Fruit fly (Drosophila melanogaster) whole organism, embryonic: Measurements from ENCODE around the gene CG13252.
A peak's percentile ranks its signal among the peaks of the same experiment; 100 is the strongest.

Experiments used
- Aef1 ChIP-seq: fragments of 200-800 bp; sonication (Bioruptor generic); IDR thresholded peaks from 3 replicates; pipeline ENCODE4 v1.3.6; 2022; ENCODE audit warnings: missing biosample characterization, missing genetic modification characterization
- Asciz ChIP-seq: fragments of 200-800 bp; sonication (Bioruptor generic); optimal IDR thresholded peaks from 2 replicates; lab custom pipeline; 2017; ENCODE audit warnings: missing biosample characterization, mild to moderate bottlenecking, missing genetic modification characterization, missing genetic modification reagents
- CG10321 ChIP-seq: fragments of 200-800 bp; sonication (Bioruptor generic); IDR thresholded peaks from 2 replicates; pipeline ENCODE4 v1.3.6; 2022; ENCODE audit warnings: missing biosample characterization, missing genetic modification characterization
- CG10959 ChIP-seq: fragments of 200-800 bp; sonication (Bioruptor generic); IDR thresholded peaks from 2 replicates; pipeline ENCODE4 v1.3.6; 2022; ENCODE audit warnings: missing biosample characterization, missing genetic modification characterization
- CG11247 ChIP-seq: fragments of 200-800 bp; sonication (Bioruptor generic); IDR thresholded peaks from 2 replicates; pipeline ENCODE4 v1.3.6; 2022; ENCODE audit warnings: missing biosample characterization, missing genetic modification characterization
- CG11456 ChIP-seq: fragments of 200-800 bp; sonication (Bioruptor generic); IDR thresholded peaks from 3 replicates; pipeline ENCODE4 v1.3.6; 2022; ENCODE audit warnings: missing biosample characterization, missing genetic modification characterization
- CG11695 ChIP-seq: fragments of 200-800 bp; sonication (Bioruptor generic); IDR thresholded peaks from 3 replicates; pipeline ENCODE4 v1.3.6; 2022; ENCODE audit warnings: missing biosample characterization, missing genetic modification characterization
- CG14441 ChIP-seq: fragments of 200-800 bp; sonication (Bioruptor generic); IDR thresholded peaks from 2 replicates; pipeline ENCODE4 v1.3.6; 2022; ENCODE audit warnings: missing biosample characterization, missing genetic modification characterization
- CG1602 ChIP-seq: fragments of 200-800 bp; sonication (Bioruptor generic); optimal IDR thresholded peaks from 3 replicates; lab custom pipeline; 2016; ENCODE audit warnings: missing biosample characterization, missing genetic modification characterization
- CG17359 ChIP-seq: fragments of 200-800 bp; sonication (Bioruptor generic); optimal IDR thresholded peaks from 3 replicates; lab custom pipeline; 2018; ENCODE audit warnings: missing biosample characterization, mild to moderate bottlenecking, missing genetic modification characterization, moderate library complexity
- CG17829 ChIP-seq: fragments of 200-800 bp; optimal IDR thresholded peaks from 2 replicates; lab custom pipeline; 2019; ENCODE audit warnings: missing biosample characterization, mild to moderate bottlenecking, missing genetic modification characterization, moderate library complexity
- CG30403 ChIP-seq: fragments of 200-800 bp; sonication (Bioruptor generic); optimal IDR thresholded peaks from 3 replicates; lab custom pipeline; 2016; ENCODE audit warnings: missing biosample characterization, missing genetic modification characterization
- CG3065 ChIP-seq: fragments of 200-800 bp; sonication (Bioruptor generic); optimal IDR thresholded peaks from 2 replicates; lab custom pipeline; 2016; ENCODE audit warnings: missing biosample characterization, missing genetic modification characterization
- CG32767 ChIP-seq: fragments of 200-800 bp; sonication (Bioruptor generic); IDR thresholded peaks from 2 replicates; pipeline ENCODE4 v1.3.6; 2022; ENCODE audit warnings: missing biosample characterization, missing genetic modification characterization
- CG3407 ChIP-seq: fragments of 200-800 bp; sonication (Bioruptor generic); optimal IDR thresholded peaks from 2 replicates; lab custom pipeline; 2018; ENCODE audit warnings: missing biosample characterization, mild to moderate bottlenecking, missing genetic modification characterization
- CG42726 ChIP-seq: fragments of 200-800 bp; sonication (Bioruptor generic); IDR thresholded peaks from 2 replicates; pipeline ENCODE4 v1.3.6; 2022; ENCODE audit warnings: missing biosample characterization, missing genetic modification characterization; ENCODE audit not compliant: partially characterized antibody
- CG4328 ChIP-seq: fragments of 200-800 bp; sonication (Bioruptor generic); optimal IDR thresholded peaks from 3 replicates; lab custom pipeline; 2017; ENCODE audit warnings: missing biosample characterization, missing genetic modification reagents, missing genetic modification characterization
- CG4617 ChIP-seq: fragments of 200-800 bp; sonication (Bioruptor generic); optimal IDR thresholded peaks from 3 replicates; lab custom pipeline; 2016; ENCODE audit warnings: missing biosample characterization, missing genetic modification characterization, borderline replicate concordance
- CG4707 ChIP-seq: fragments of 200-800 bp; sonication (Bioruptor generic); optimal IDR thresholded peaks from 2 replicates; lab custom pipeline; 2018; ENCODE audit warnings: missing biosample characterization, mild to moderate bottlenecking, missing genetic modification characterization, moderate library complexity
- CG5245 ChIP-seq: fragments of 200-800 bp; sonication (Bioruptor generic); optimal IDR thresholded peaks from 3 replicates; lab custom pipeline; 2016; ENCODE audit warnings: missing biosample characterization, missing genetic modification characterization
- CG7963 ChIP-seq: fragments of 200-800 bp; sonication (Bioruptor generic); IDR thresholded peaks from 3 replicates; pipeline ENCODE4 v1.3.6; 2022; ENCODE audit warnings: missing biosample characterization, missing genetic modification characterization; ENCODE audit not compliant: partially characterized antibody
- Gug ChIP-seq: fragments of 200-800 bp; sonication (Bioruptor generic); IDR thresholded peaks from 4 replicates; pipeline ENCODE4 v1.3.6; 2022; ENCODE audit warnings: missing biosample characterization, missing genetic modification characterization
- HLHmδ ChIP-seq: fragments of 200-800 bp; sonication (Bioruptor generic); optimal IDR thresholded peaks from 2 replicates; lab custom pipeline; 2018; ENCODE audit warnings: missing biosample characterization, mild to moderate bottlenecking, missing genetic modification characterization, moderate library complexity
- Hr3 ChIP-seq: fragments of 200-800 bp; sonication (Bioruptor generic); optimal IDR thresholded peaks from 3 replicates; lab custom pipeline; 2016; ENCODE audit warnings: missing biosample characterization, missing genetic modification characterization
- Hr51 ChIP-seq, 2 experiments: fragments of 200-800 bp; sonication (Bioruptor generic); optimal IDR thresholded peaks; 2 replicates in 1 of 2; 3 replicates in 1 of 2; lab custom pipeline; 2016 to 2018; ENCODE audit warnings: missing biosample characterization in 2 of 2, missing genetic modification characterization in 2 of 2, mild to moderate bottlenecking in 1 of 2, moderate library complexity in 1 of 2
- PHDP ChIP-seq: fragments of 200-800 bp; sonication (Bioruptor generic); optimal IDR thresholded peaks from 3 replicates; lab custom pipeline; 2018; ENCODE audit warnings: missing biosample characterization, mild to moderate bottlenecking, missing genetic modification characterization, moderate library complexity
- TFAM ChIP-seq: fragments of 200-800 bp; sonication (Bioruptor generic); optimal IDR thresholded peaks from 2 replicates; lab custom pipeline; 2017; ENCODE audit warnings: missing biosample characterization, missing genetic modification characterization, inconsistent platforms
- aop ChIP-seq: fragments of 200-800 bp; sonication (Bioruptor generic); IDR thresholded peaks from 2 replicates; pipeline ENCODE4 v1.3.6; 2022; ENCODE audit warnings: missing biosample characterization, missing genetic modification characterization
- ase ChIP-seq: fragments of 200-800 bp; sonication (Bioruptor generic); IDR thresholded peaks from 3 replicates; pipeline ENCODE4 v1.3.6; 2022; ENCODE audit warnings: missing biosample characterization, missing genetic modification characterization
- az2 ChIP-seq: fragments of 200-800 bp; sonication (Bioruptor generic); optimal IDR thresholded peaks from 3 replicates; lab custom pipeline; 2016; ENCODE audit warnings: missing biosample characterization, missing genetic modification characterization
- bbx ChIP-seq: fragments of 200-800 bp; sonication (Bioruptor generic); IDR thresholded peaks from 2 replicates; pipeline ENCODE4 v1.3.6; 2022; ENCODE audit warnings: missing biosample characterization, missing genetic modification characterization; ENCODE audit not compliant: partially characterized antibody
- bigmax ChIP-seq: fragments of 200-800 bp; sonication (Bioruptor generic); optimal IDR thresholded peaks from 2 replicates; lab custom pipeline; 2018; ENCODE audit warnings: missing biosample characterization, mild to moderate bottlenecking, missing genetic modification characterization
- br ChIP-seq: fragments of >200 bp; optimal IDR thresholded peaks from 2 replicates; lab custom pipeline; 2017
- caup ChIP-seq: fragments of 200-800 bp; sonication (Bioruptor generic); optimal IDR thresholded peaks from 3 replicates; lab custom pipeline; 2017; ENCODE audit warnings: missing biosample characterization, mild to moderate bottlenecking, missing genetic modification characterization, moderate library complexity; ENCODE audit not compliant: severe bottlenecking
- da ChIP-seq: fragments of 200-800 bp; sonication (Bioruptor generic); optimal IDR thresholded peaks from 2 replicates; lab custom pipeline; 2016; ENCODE audit warnings: missing biosample characterization, missing genetic modification characterization
- emc ChIP-seq: fragments of 200-800 bp; sonication (Bioruptor generic); optimal IDR thresholded peaks from 2 replicates; lab custom pipeline; 2016; ENCODE audit warnings: missing biosample characterization, missing genetic modification characterization
- esg ChIP-seq: fragments of 200-800 bp; sonication (Bioruptor generic); conservative IDR thresholded peaks from 2 replicates; pipeline ENCODE4 v1.3.6; 2022; ENCODE audit warnings: missing biosample characterization, missing genetic modification characterization
- gce ChIP-seq: fragments of 200-800 bp; sonication (Bioruptor generic); IDR thresholded peaks from 3 replicates; pipeline ENCODE4 v1.3.6; 2022; ENCODE audit warnings: missing biosample characterization, missing genetic modification characterization
- gt ChIP-seq: fragments of 200-800 bp; sonication (Bioruptor generic); IDR thresholded peaks from 2 replicates; pipeline ENCODE4 v1.3.6; 2022; ENCODE audit warnings: missing biosample characterization, missing genetic modification characterization
- inv ChIP-seq: fragments of 200-800 bp; sonication (Bioruptor generic); IDR thresholded peaks from 2 replicates; pipeline ENCODE4 v1.3.6; 2022; ENCODE audit warnings: missing biosample characterization, missing genetic modification characterization; ENCODE audit not compliant: partially characterized antibody
- kay ChIP-seq: fragments of 200-800 bp; sonication (Bioruptor generic); optimal IDR thresholded peaks from 2 replicates; lab custom pipeline; 2016; ENCODE audit warnings: missing biosample characterization, missing genetic modification characterization
- lola ChIP-seq, 3 experiments: fragments of >200 bp in 2 of 3; fragments of 200-800 bp in 1 of 3; sonication (Bioruptor generic) in 1 of 3; optimal IDR thresholded peaks; 2 replicates each; lab custom pipeline; 2017 to 2019; ENCODE audit warnings: missing biosample characterization in 3 of 3, missing genetic modification characterization in 3 of 3, mild to moderate bottlenecking in 1 of 3, moderate library complexity in 1 of 3
- oc ChIP-seq: fragments of 200-800 bp; sonication (Bioruptor generic); optimal IDR thresholded peaks from 2 replicates; lab custom pipeline; 2018; ENCODE audit warnings: missing biosample characterization, mild to moderate bottlenecking, missing genetic modification characterization, moderate library complexity
- odd ChIP-seq: fragments of 200-800 bp; sonication (Bioruptor generic); optimal IDR thresholded peaks from 2 replicates; lab custom pipeline; 2017; ENCODE audit warnings: missing biosample characterization, mild to moderate bottlenecking, missing genetic modification characterization
- phol ChIP-seq: fragments of 200-800 bp; sonication (Bioruptor generic); optimal IDR thresholded peaks from 3 replicates; lab custom pipeline; 2018; ENCODE audit warnings: missing biosample characterization, mild to moderate bottlenecking, missing genetic modification characterization, moderate library complexity
- slbo ChIP-seq: fragments of 200-800 bp; sonication (Bioruptor generic); IDR thresholded peaks from 2 replicates; pipeline ENCODE4 v1.3.6; 2022; ENCODE audit warnings: missing biosample characterization, missing genetic modification characterization
- slou ChIP-seq: fragments of 200-800 bp; sonication (Bioruptor generic); optimal IDR thresholded peaks from 3 replicates; lab custom pipeline; 2016; ENCODE audit warnings: missing biosample characterization, missing genetic modification characterization
- tx ChIP-seq: fragments of 200-800 bp; sonication (Bioruptor generic); optimal IDR thresholded peaks from 2 replicates; lab custom pipeline; 2016; ENCODE audit warnings: missing biosample characterization, missing genetic modification characterization

Gene CG13252

dm6 chr3L:20771001-20771890 is 40.9 kb downstream of the CG13252 start, which contains the start of the genes CG4042 and Pitslre (continued):
- TF ChIP-seq caup (GFP tag; lab: Kevin White, UChicago): no peak
- TF ChIP-seq bbx: peak; percentile 36
- no peak for TF ChIP-seq CG4328 (GFP tag; lab: Kevin White, UChicago)
- TF ChIP-seq inv (GFP tag; lab: Robert Waterston, UW): peak; percentile 63
- no peak for TF ChIP-seq esg (GFP tag; lab: Robert Waterston, UW)
- peak; percentile 44 for TF ChIP-seq slbo (GFP tag; lab: Robert Waterston, UW)
- peak; percentile 16 for TF ChIP-seq PHDP (tag; lab: Kevin White, UChicago)
- TF ChIP-seq HLHmδ: no peak
- peak; percentile 8 for TF ChIP-seq CG3407 (GFP tag; lab: Kevin White, UChicago)
- no peak for TF ChIP-seq br (lab: Kevin White, UChicago)
- no peak for TF ChIP-seq tx
- peak; percentile 55 for TF ChIP-seq CG17359
- peak; percentile 99 for TF ChIP-seq phol (tag; lab: Kevin White, UChicago)
- no peak for TF ChIP-seq CG11456
- peak; percentile 76 for TF ChIP-seq CG30403 (GFP tag; lab: Kevin White, UChicago)
- TF ChIP-seq CG10959: no peak
- peak; percentile 30 for TF ChIP-seq slou (GFP tag; lab: Kevin White, UChicago)
- no peak for TF ChIP-seq gce (GFP tag; lab: Robert Waterston, UW)
- peak; percentile 13 for TF ChIP-seq odd
- no peak for TF ChIP-seq CG10321 (GFP tag; lab: Robert Waterston, UW)
- no peak for TF ChIP-seq CG11247 (GFP tag; lab: Robert Waterston, UW)
- TF ChIP-seq Hr3: peak; percentile 61
- no peak for TF ChIP-seq da
- peak; percentile 56 for TF ChIP-seq CG4617
- TF ChIP-seq aop: no peak
- TF ChIP-seq CG4707: no peak
- peak; percentile 22 for TF ChIP-seq Asciz (GFP tag; lab: Kevin White, UChicago)
- TF ChIP-seq bigmax (GFP tag; lab: Kevin White, UChicago): no peak
- TF ChIP-seq CG7963: 0 out of 3 replicates have a peak, but pooled peaks have one; percentile 8
- TF ChIP-seq TFAM (GFP tag; lab: Kevin White, UChicago): no peak
- peak; percentile 31 for TF ChIP-seq CG17829 (tag; lab: Kevin White, UChicago)

DNA sequence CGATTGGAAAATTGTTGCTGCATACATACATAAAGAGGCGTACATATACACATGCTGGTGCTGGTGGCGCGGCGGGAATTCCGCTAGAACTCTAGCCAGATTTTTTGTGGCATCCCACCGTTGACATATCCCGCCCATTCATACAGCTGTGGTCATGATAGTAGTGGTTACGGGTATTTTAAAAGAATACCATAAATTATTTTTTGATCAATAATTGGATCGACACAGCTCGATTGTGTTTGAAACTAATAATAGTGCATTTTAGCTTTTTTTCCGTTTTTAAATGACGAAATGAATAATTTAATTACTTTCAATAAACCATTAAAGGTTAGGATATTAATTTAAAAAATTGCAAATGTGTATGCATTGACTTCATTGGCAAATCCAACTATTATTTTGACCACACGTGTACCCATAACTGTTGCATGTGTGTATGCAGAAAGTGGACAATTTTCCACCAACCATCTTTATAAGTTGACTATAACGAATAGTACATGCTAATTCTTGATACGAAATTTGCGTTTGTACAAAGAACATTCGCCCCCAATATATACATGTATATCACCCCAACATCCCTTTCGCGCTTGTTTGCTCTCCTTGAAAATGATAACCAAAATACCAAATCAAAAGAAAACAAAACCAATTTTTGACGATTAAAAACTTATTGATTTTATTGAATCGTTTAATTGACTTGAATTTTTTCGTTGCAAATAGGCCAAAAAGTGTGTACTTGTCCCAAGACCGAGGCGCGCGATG is 41.7 kb downstream of the CG13252 start:
- TF ChIP-seq Gug (GFP tag; lab: Robert Waterston, UW) (peak; percentile 71; the same call in 3 of the 4 replicates), CG5245 (GFP tag; lab: Kevin White, UChicago) (peak; percentile 76), Hr51 (GFP tag; optimal IDR thresholded peaks at IDR 0.05; lab: Kevin White, UChicago) (peak; percentile 37 to 85), Aef1 (GFP tag; lab: Robert Waterston, UW) (peak; percentile 70), kay (peak; percentile 50), CG1602 (GFP tag; lab: Kevin White, UChicago) (peak; percentile 73), CG3065 (peak; percentile 82), emc (GFP tag; lab: Kevin White, UChicago) (peak; percentile 40), ase (GFP tag; lab: Robert Waterston, UW) (peak; percentile 81; the same call in 2 of the 3 replicates), CG42726 (GFP tag; lab: Robert Waterston, UW) (no peak), CG10321 (GFP tag; lab: Robert Waterston, UW) (peak; percentile 42; the same call in 1 of the 2 replicates), gt (GFP tag; lab: Robert Waterston, UW) (no peak), lola (GFP tag; optimal IDR thresholded peaks at IDR 0.05; lab: Kevin White, UChicago) (peak in 1 of 3 experiments; percentile 63), az2 (GFP tag; lab: Kevin White, UChicago) (peak; percentile 83), CG11695 (GFP tag; lab: Robert Waterston, UW) (peak; percentile 89), oc (peak; percentile 80), CG4707 (peak; percentile 70), CG14441 (GFP tag; lab: Robert Waterston, UW) (peak; percentile 81), CG32767 (peak; percentile 73)
